Worm (Caenorhabditis elegans) whole organism, mixed stage, embryonic: ENCODE data around the gene R04E5.9.

Experiments
- blmp-1 ChIP-seq: fragments of 150-350 bp; optimal IDR thresholded peaks from 2 replicates; lab custom pipeline; 2014; ENCODE audit warnings: missing biosample characterization, missing genetic modification characterization
- elt-1 ChIP-seq: sonication (generic microtip); optimal IDR thresholded peaks from 2 replicates; lab custom pipeline; 2017; ENCODE audit warnings: missing genetic modification characterization, mild to moderate bottlenecking, missing compliant biosample characterization, antibody characterized with exemption, moderate library complexity, borderline replicate concordance; ENCODE audit not compliant: insufficient read depth
- elt-3 ChIP-seq: fragments of 150-350 bp; optimal IDR thresholded peaks from 2 replicates; lab custom pipeline; 2014; ENCODE audit warnings: missing biosample characterization, missing genetic modification characterization
- ham-2 ChIP-seq: fragments of 200-800 bp; sonication (Bioruptor generic); optimal IDR thresholded peaks from 2 replicates; lab custom pipeline; 2018; ENCODE audit warnings: mild to moderate bottlenecking, missing genetic modification characterization, missing compliant biosample characterization
- nhr-237 ChIP-seq: fragments of 150-350 bp; optimal IDR thresholded peaks from 2 replicates; lab custom pipeline; 2014; ENCODE audit warnings: missing biosample characterization, missing genetic modification characterization
- nhr-28 ChIP-seq: fragments of 150-350 bp; optimal IDR thresholded peaks from 2 replicates; lab custom pipeline; 2014; ENCODE audit warnings: missing biosample characterization, missing genetic modification characterization
- nhr-76 ChIP-seq: sonication (generic microtip); optimal IDR thresholded peaks from 2 replicates; lab custom pipeline; 2017; ENCODE audit warnings: missing biosample characterization, missing genetic modification characterization
- unc-62 ChIP-seq: fragments of 150-350 bp; optimal IDR thresholded peaks from 2 replicates; lab custom pipeline; 2014; ENCODE audit warnings: missing biosample characterization, missing genetic modification reagents, missing genetic modification characterization

DNA sequence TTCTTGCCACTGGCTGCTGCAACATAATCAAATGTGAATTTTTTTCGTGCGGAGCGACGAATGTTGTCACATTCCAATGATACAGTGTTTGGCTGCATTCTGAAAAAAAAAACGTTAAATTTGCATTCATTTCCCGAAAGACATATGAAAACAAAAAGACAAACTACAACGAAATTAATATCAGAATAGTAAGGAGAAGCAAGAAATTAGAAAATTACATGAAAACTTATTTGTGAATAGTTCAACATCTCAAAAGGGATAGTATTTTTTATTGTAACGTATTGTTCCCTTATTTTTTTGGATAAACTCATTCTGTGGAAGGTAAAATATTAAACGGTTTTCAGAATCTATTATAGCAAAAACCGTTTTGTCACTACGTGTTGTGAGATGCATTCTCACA, 42.6 kb upstream of the R04E5.9 start, which contains the start of gene sprp-4:
- no peak for TF ChIP-seq unc-62 (GFP tag; lab: Kevin White, UChicago)
- no peak for TF ChIP-seq nhr-237 (tag; lab: Kevin White, UChicago)
- TF ChIP-seq blmp-1 (tag; lab: Kevin White, UChicago) = no peak
- no peak for TF ChIP-seq nhr-28
- no peak for TF ChIP-seq nhr-76 (tag; lab: Kevin White, UChicago)
- TF ChIP-seq elt-3 (tag; lab: Kevin White, UChicago) = no peak
- no peak for TF ChIP-seq ham-2 (GFP tag; lab: Kevin White, UChicago)
- TF ChIP-seq elt-1 (tag; lab: Kevin White, UChicago) = no peak
